Worm (Caenorhabditis elegans) whole organism, late embryonic: ENCODE data around the gene best-16.

ENCODE experiments used
- ama-1 ChIP-seq: fragments of 150-350 bp; optimal IDR thresholded peaks from 2 replicates; lab custom pipeline; 2014
- ceh-18 ChIP-seq: sonication (generic microtip); optimal IDR thresholded peaks from 2 replicates; lab custom pipeline; 2016; ENCODE audit warnings: missing genetic modification characterization, missing compliant biosample characterization
- dve-1 ChIP-seq: sonication (generic microtip); optimal IDR thresholded peaks from 2 replicates; lab custom pipeline; 2017; ENCODE audit warnings: antibody characterized with exemption, mild to moderate bottlenecking, missing genetic modification characterization, missing compliant biosample characterization
- ets-4 ChIP-seq: sonication (generic microtip); optimal IDR thresholded peaks from 2 replicates; lab custom pipeline; 2016; ENCODE audit warnings: missing genetic modification characterization, missing compliant biosample characterization
- hlh-30 ChIP-seq: sonication (generic microtip); optimal IDR thresholded peaks from 2 replicates; lab custom pipeline; 2017; ENCODE audit warnings: antibody characterized with exemption, missing genetic modification characterization, missing compliant biosample characterization; ENCODE audit not compliant: insufficient read depth
- hlh-6 ChIP-seq: sonication (generic microtip); optimal IDR thresholded peaks from 2 replicates; lab custom pipeline; 2016; ENCODE audit warnings: missing genotype, missing genetic modification characterization, missing compliant biosample characterization
- madf-2 ChIP-seq: sonication (generic microtip); optimal IDR thresholded peaks from 2 replicates; lab custom pipeline; 2017; ENCODE audit warnings: missing genetic modification characterization, missing compliant biosample characterization
- nhr-11 ChIP-seq: fragments of 150-350 bp; optimal IDR thresholded peaks from 2 replicates; lab custom pipeline; 2014; ENCODE audit warnings: missing biosample characterization, missing genetic modification characterization
- pag-3 ChIP-seq: sonication (generic microtip); optimal IDR thresholded peaks from 2 replicates; lab custom pipeline; 2016; ENCODE audit warnings: missing compliant biosample characterization, missing genetic modification characterization, borderline replicate concordance
- pax-1 ChIP-seq: fragments of 150-350 bp; optimal IDR thresholded peaks from 2 replicates; lab custom pipeline; 2014; ENCODE audit warnings: missing biosample characterization, missing genetic modification characterization
- ref-2 ChIP-seq: sonication (generic microtip); optimal IDR thresholded peaks from 2 replicates; lab custom pipeline; 2016; ENCODE audit warnings: missing genetic modification characterization, missing compliant biosample characterization
- tbx-2 ChIP-seq: sonication (generic microtip); optimal IDR thresholded peaks from 2 replicates; lab custom pipeline; 2016; ENCODE audit warnings: missing genetic modification characterization, missing compliant biosample characterization
- unc-55 ChIP-seq: sonication (generic microtip); optimal IDR thresholded peaks from 2 replicates; lab custom pipeline; 2017; ENCODE audit warnings: missing biosample characterization, missing genetic modification reagents, missing genetic modification characterization

DNA sequence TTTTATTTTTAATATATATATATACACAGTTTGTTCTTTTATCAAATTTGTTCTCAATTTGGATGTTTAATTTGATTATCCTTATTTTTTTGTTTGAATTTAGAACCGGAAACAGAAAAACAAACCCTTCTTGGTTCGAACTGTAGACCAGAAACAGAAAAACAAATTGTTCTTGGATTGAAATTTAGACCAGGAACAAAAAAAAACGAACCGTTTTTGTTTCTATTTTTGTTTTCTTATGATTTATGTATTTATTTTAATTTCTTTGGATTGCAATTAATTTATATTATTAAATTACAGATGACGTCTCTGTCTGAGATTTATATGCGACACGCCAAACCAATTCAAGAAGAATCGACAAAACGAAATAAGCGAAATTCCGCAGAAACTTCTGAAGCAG lies 20.3 kb downstream of the best-16 start, which contains the start of gene C42D4.19:
- TF ChIP-seq madf-2 (tag; lab: Kevin White, UChicago): no peak
- no peak for TF ChIP-seq hlh-6
- no peak for TF ChIP-seq ref-2 (tag; lab: Kevin White, UChicago)
- TF ChIP-seq nhr-11: no peak
- no peak for TF ChIP-seq ets-4 (tag; lab: Kevin White, UChicago)
- no peak for TF ChIP-seq pax-1 (tag; lab: Kevin White, UChicago)
- no peak for TF ChIP-seq unc-55 (GFP tag; lab: Kevin White, UChicago)
- no peak for TF ChIP-seq tbx-2 (tag; lab: Kevin White, UChicago)
- TF ChIP-seq ama-1 (lab: Kevin White, UChicago): no peak
- no peak for TF ChIP-seq ceh-18 (tag; lab: Kevin White, UChicago)
- no peak for TF ChIP-seq pag-3
- TF ChIP-seq hlh-30 (tag; lab: Kevin White, UChicago): no peak
- no peak for TF ChIP-seq dve-1 (tag; lab: Kevin White, UChicago)
